Worm (Caenorhabditis elegans): ENCODE measurements around the gene sru-8.

Gene sru-8

ce11 chrV:9879404-9879803, 35.7 kb downstream of the sru-8 start, which contains the start of gene srab-26:
srab-26 (minus strand) TSS chrV:9879504.
- TF ChIP-seq lin-35 (GFP tag; optimal IDR thresholded peaks at IDR 0.05), result no peak
- no peak for TF ChIP-seq hlh-4 (tag; optimal IDR thresholded peaks at IDR 0.05)
- no peak for TF ChIP-seq ama-1 (optimal IDR thresholded peaks at IDR 0.05)
- no peak for TF ChIP-seq ceh-88 (GFP tag; IDR thresholded peaks at IDR 0.05)
- no peak for TF ChIP-seq nhr-47 (tag; optimal IDR thresholded peaks at IDR 0.05)
- TF ChIP-seq nhr-20 (tag; optimal IDR thresholded peaks at IDR 0.05), result no peak
- TF ChIP-seq elt-3 (tag; optimal IDR thresholded peaks at IDR 0.05), result no peak
- TF ChIP-seq fkh-8 (tag; optimal IDR thresholded peaks at IDR 0.05), result no peak
- no peak for TF ChIP-seq lir-3 (tag; optimal IDR thresholded peaks at IDR 0.05; ENCODE audit: poor library complexity)
- TF ChIP-seq egl-27 (tag; optimal IDR thresholded peaks at IDR 0.05), result no peak
- TF ChIP-seq unc-98 (GFP tag; IDR thresholded peaks at IDR 0.05), result no peak
- no peak for TF ChIP-seq efl-1 (optimal IDR thresholded peaks at IDR 0.05)
- no peak for TF ChIP-seq efl-1 (GFP tag; optimal IDR thresholded peaks at IDR 0.05 in 1 of 2)
- TF ChIP-seq F16B12.6 (tag; optimal IDR thresholded peaks at IDR 0.05), result no peak
- no peak for TF ChIP-seq hpl-2 (GFP tag; optimal IDR thresholded peaks at IDR 0.05)
- TF ChIP-seq nhr-12 (tag; optimal IDR thresholded peaks at IDR 0.05), result no peak
- TF ChIP-seq dpl-1 (GFP tag; optimal IDR thresholded peaks at IDR 0.05), result no peak
- no peak for TF ChIP-seq fkh-10 (GFP tag; optimal IDR thresholded peaks at IDR 0.05)

- TF ChIP-seq nhr-90 (tag; optimal IDR thresholded peaks at IDR 0.05; ENCODE audit: poor library complexity) (no peak), efl-1 (optimal IDR thresholded peaks at IDR 0.05) (no peak), efl-1 (GFP tag; optimal IDR thresholded peaks at IDR 0.05 in 1 of 2) (no peak), aly-2 (tag; optimal IDR thresholded peaks at IDR 0.05) (no peak), nhr-84 (tag; optimal IDR thresholded peaks at IDR 0.05) (no peak), fkh-10 (GFP tag; optimal IDR thresholded peaks at IDR 0.05) (no peak), mef-2 (tag; optimal IDR thresholded peaks at IDR 0.05) (no peak), grh-1 (GFP tag; IDR thresholded peaks at IDR 0.05) (no peak), nhr-47 (tag; optimal IDR thresholded peaks at IDR 0.05) (no peak), skn-1 (tag; optimal IDR thresholded peaks at IDR 0.05) (no peak), C04F5.9 (tag; optimal IDR thresholded peaks at IDR 0.05) (no peak)
These were observed 36.2 kb downstream of the sru-8 start, which contains the start of gene sdz-31 for ce11 chrV:9879867-9880266. sdz-31 (plus strand) TSS chrV:9880167.

ce11 chrV:9885918-9886488, 42.3 kb downstream of the sru-8 start, which contains the start of gene clp-9:
clp-9 (minus strand) TSS chrV:9885968.
- TF ChIP-seq xbp-1 (tag; optimal IDR thresholded peaks at IDR 0.05), result no peak
- peak; percentile 8 for TF ChIP-seq blmp-1 (tag; optimal IDR thresholded peaks at IDR 0.05)
- no peak for TF ChIP-seq C16A3.4 (tag; optimal IDR thresholded peaks at IDR 0.05)
- TF ChIP-seq lin-14 (GFP tag; optimal IDR thresholded peaks at IDR 0.05), result no peak
- no peak for TF ChIP-seq lin-39 (tag; optimal IDR thresholded peaks at IDR 0.05)
- TF ChIP-seq efl-1 (optimal IDR thresholded peaks at IDR 0.05), result peak in 1 of 2 experiments; percentile 24
- TF ChIP-seq efl-1 (GFP tag; optimal IDR thresholded peaks at IDR 0.05 in 1 of 2), result no peak
- TF ChIP-seq egl-13 (tag; optimal IDR thresholded peaks at IDR 0.05), result no peak
- TF ChIP-seq vab-15 (tag; optimal IDR thresholded peaks at IDR 0.05), result no peak
- no peak for TF ChIP-seq nhr-76 (tag; optimal IDR thresholded peaks at IDR 0.05)
- no peak for TF ChIP-seq nhr-19 (GFP tag; conservative IDR thresholded peaks at IDR 0.05)
- no peak for TF ChIP-seq mef-2 (tag; optimal IDR thresholded peaks at IDR 0.05)
- TF ChIP-seq dsc-1 (tag; optimal IDR thresholded peaks at IDR 0.05), result no peak
- TF ChIP-seq pag-3 (tag; optimal IDR thresholded peaks at IDR 0.05; ENCODE audit: borderline replicate concordance, insufficient read depth), result no peak
- TF ChIP-seq ets-5 (GFP tag; IDR thresholded peaks at IDR 0.05), result no peak
- peak; percentile 22 for TF ChIP-seq skn-1 (tag; optimal IDR thresholded peaks at IDR 0.05)
- TF ChIP-seq nhr-85 (tag), result no peak
- no peak for TF ChIP-seq egl-27 (tag; optimal IDR thresholded peaks at IDR 0.05)
- TF ChIP-seq fos-1 (tag; optimal IDR thresholded peaks at IDR 0.05), result no peak
- TF ChIP-seq tbx-2 (tag; optimal IDR thresholded peaks at IDR 0.05), result no peak
- peak; percentile 20 for TF ChIP-seq fkh-8 (tag; optimal IDR thresholded peaks at IDR 0.05)
- TF ChIP-seq unc-30 (tag; optimal IDR thresholded peaks at IDR 0.05), result no peak
- no peak for TF ChIP-seq nhr-11 (tag; optimal IDR thresholded peaks at IDR 0.05)
